Worm (Caenorhabditis elegans): ENCODE data around the gene nhr-58.

The nhr-58 gene

ce11 chrV:576918-577317 lies 44.9 kb downstream of the nhr-58 start:
- TF ChIP-seq F33H1.4 (GFP tag; IDR thresholded peaks at IDR 0.05): no peak
- TF ChIP-seq ztf-25 (GFP tag; IDR thresholded peaks at IDR 0.05): no peak
- TF ChIP-seq die-1 (tag; optimal IDR thresholded peaks at IDR 0.05): no peak
- TF ChIP-seq ama-1 (optimal IDR thresholded peaks at IDR 0.05): no peak
- TF ChIP-seq ama-1 (GFP tag; optimal IDR thresholded peaks at IDR 0.05): no peak
- TF ChIP-seq nfyb-1 (GFP tag; IDR thresholded peaks at IDR 0.05): no peak
- TF ChIP-seq lsy-27 (tag; optimal IDR thresholded peaks at IDR 0.05; ENCODE audit: borderline replicate concordance, insufficient read depth): no peak
- no peak for TF ChIP-seq rec-8 (tag; optimal IDR thresholded peaks at IDR 0.05)
- no peak for TF ChIP-seq F55B11.4 (tag; optimal IDR thresholded peaks at IDR 0.05; ENCODE audit: borderline replicate concordance, insufficient read depth)
- TF ChIP-seq hmg-1.2 (GFP tag; IDR thresholded peaks at IDR 0.05): no peak
- TF ChIP-seq lin-54 (GFP tag; optimal IDR thresholded peaks at IDR 0.05): no peak
- TF ChIP-seq snpc-4 (GFP tag; optimal IDR thresholded peaks at IDR 0.05): no peak
- no peak for TF ChIP-seq snpc-4 (tag; optimal IDR thresholded peaks at IDR 0.05)

- TF ChIP-seq B0336.3 (GFP tag; IDR thresholded peaks at IDR 0.05): no peak
- no peak for TF ChIP-seq madf-6 (GFP tag; IDR thresholded peaks at IDR 0.05)
- no peak for TF ChIP-seq hsf-1 (GFP tag; IDR thresholded peaks at IDR 0.05)
- TF ChIP-seq rpc-1 (optimal IDR thresholded peaks at IDR 0.05): no peak
- TF ChIP-seq rpc-1 (tag; optimal IDR thresholded peaks at IDR 0.05): no peak
- no peak for TF ChIP-seq T07F8.4 (tag; optimal IDR thresholded peaks at IDR 0.05)
- no peak for TF ChIP-seq dox-1 (GFP tag; IDR thresholded peaks at IDR 0.05)
- TF ChIP-seq ztf-26 (tag; optimal IDR thresholded peaks at IDR 0.05): no peak
- TF ChIP-seq unc-62 (GFP tag; optimal IDR thresholded peaks at IDR 0.05): no peak
- TF ChIP-seq mcd-1 (GFP tag; IDR thresholded peaks at IDR 0.05): no peak
- TF ChIP-seq hrde-1 (tag; optimal IDR thresholded peaks at IDR 0.05; ENCODE audit: borderline replicate concordance): no peak
- no peak for TF ChIP-seq F52B5.7 (tag; optimal IDR thresholded peaks at IDR 0.05)
- no peak for TF ChIP-seq sea-2 (GFP tag; IDR thresholded peaks at IDR 0.05)
Observed at ce11 chrV:578977-579376, 46.9 kb downstream of the nhr-58 start, which contains the start of gene K06H6.4. TSS of gene K06H6.4 (plus strand) at chrV:579277.

ce11 chrV:581616-582015 lies 49.6 kb downstream of the nhr-58 start, which contains the start of gene nstp-7:
TSS of gene nstp-7 (plus strand) at chrV:581916.
- TF ChIP-seq nhr-179 (tag; optimal IDR thresholded peaks at IDR 0.05) (no peak), sea-2 (GFP tag; IDR thresholded peaks at IDR 0.05) (no peak), die-1 (tag; optimal IDR thresholded peaks at IDR 0.05) (no peak), ekl-4 (GFP tag; IDR thresholded peaks at IDR 0.05) (no peak), nfya-2 (GFP tag; IDR thresholded peaks at IDR 0.05) (no peak), attf-3 (GFP tag; conservative IDR thresholded peaks at IDR 0.05) (no peak), B0336.3 (GFP tag; IDR thresholded peaks at IDR 0.05) (no peak), B0261.1 (tag; optimal IDR thresholded peaks at IDR 0.05) (no peak), ztf-26 (tag; optimal IDR thresholded peaks at IDR 0.05) (no peak), chd-7 (tag; optimal IDR thresholded peaks at IDR 0.05) (no peak), xnd-1 (tag; optimal IDR thresholded peaks at IDR 0.05) (no peak), ztf-6 (GFP tag; IDR thresholded peaks at IDR 0.05) (no peak), hlh-26 (GFP tag; conservative IDR thresholded peaks at IDR 0.05) (no peak), lin-26 (GFP tag; IDR thresholded peaks at IDR 0.05) (no peak), lag-1 (GFP tag; IDR thresholded peaks at IDR 0.05) (no peak), ceh-79 (tag; optimal IDR thresholded peaks at IDR 0.05) (no peak)
